Fruit fly (Drosophila melanogaster) whole organism, wandering third instar larva: Measurements from ENCODE around the gene Tep1.

Experiments used
- Abd-B ChIP-seq: fragments of >200 bp; optimal IDR thresholded peaks from 2 replicates; lab custom pipeline; 2017; ENCODE audit warnings: missing biosample characterization, missing genetic modification characterization
- CG32264 ChIP-seq: fragments of 200-800 bp; sonication (Bioruptor generic); optimal IDR thresholded peaks from 2 replicates; lab custom pipeline; 2016; ENCODE audit warnings: missing biosample characterization, missing genetic modification characterization
- CG9705 ChIP-seq: fragments of 200-800 bp; sonication (Bioruptor generic); optimal IDR thresholded peaks from 2 replicates; lab custom pipeline; 2018; ENCODE audit warnings: missing biosample characterization, mild to moderate bottlenecking, missing genetic modification characterization
- CrebA ChIP-seq: fragments of 200-800 bp; sonication (Bioruptor generic); optimal IDR thresholded peaks from 2 replicates; lab custom pipeline; 2016; ENCODE audit warnings: missing biosample characterization, mild to moderate bottlenecking, missing genetic modification characterization, borderline replicate concordance
- Dfd ChIP-seq: fragments of >200 bp; optimal IDR thresholded peaks from 2 replicates; lab custom pipeline; 2017; ENCODE audit warnings: missing biosample characterization, missing genetic modification characterization
- GATAd ChIP-seq: sonication (Bioruptor generic); optimal IDR thresholded peaks from 2 replicates; lab custom pipeline; 2016; ENCODE audit warnings: missing biosample characterization, missing genetic modification characterization
- HLH106 ChIP-seq: fragments of 200-800 bp; optimal IDR thresholded peaks from 3 replicates; lab custom pipeline; 2019; ENCODE audit warnings: missing biosample characterization, mild to moderate bottlenecking, missing genetic modification characterization, moderate library complexity
- Hnf4 ChIP-seq: fragments of 200-800 bp; sonication (Bioruptor generic); optimal IDR thresholded peaks from 2 replicates; lab custom pipeline; 2016; ENCODE audit warnings: missing biosample characterization, mild to moderate bottlenecking, missing genetic modification characterization
- Hr78 ChIP-seq: fragments of >200 bp; optimal IDR thresholded peaks from 2 replicates; lab custom pipeline; 2017; ENCODE audit warnings: missing biosample characterization, missing genetic modification characterization
- Hr83 ChIP-seq: fragments of 200-300 bp; sonication (Bioruptor generic); optimal IDR thresholded peaks from 2 replicates; lab custom pipeline; 2016; ENCODE audit warnings: missing biosample characterization, mild to moderate bottlenecking, missing genetic modification characterization, moderate library complexity; ENCODE audit not compliant: poor library complexity, severe bottlenecking
- Jra ChIP-seq: sonication (Bioruptor generic); optimal IDR thresholded peaks from 2 replicates; lab custom pipeline; 2016; ENCODE audit warnings: missing biosample characterization, missing genetic modification characterization
- Myc ChIP-seq: fragments of >200 bp; optimal IDR thresholded peaks from 2 replicates; lab custom pipeline; 2017
- OdsH ChIP-seq: fragments of 200-800 bp; sonication (Bioruptor generic); optimal IDR thresholded peaks from 2 replicates; lab custom pipeline; 2016; ENCODE audit warnings: missing biosample characterization, mild to moderate bottlenecking, missing genetic modification characterization
- Rel ChIP-seq, 2 experiments: fragments of 200-800 bp; sonication (Bioruptor generic) in 1 of 2; optimal IDR thresholded peaks; 2 replicates in 1 of 2; 3 replicates in 1 of 2; lab custom pipeline; 2016 to 2019; ENCODE audit warnings: mild to moderate bottlenecking in 2 of 2, missing biosample characterization in 2 of 2, missing genetic modification characterization in 2 of 2, moderate library complexity in 1 of 2
- br ChIP-seq: fragments of 200-800 bp; sonication (Bioruptor generic); optimal IDR thresholded peaks from 2 replicates; lab custom pipeline; 2016; ENCODE audit warnings: missing biosample characterization, missing genetic modification characterization
- brk ChIP-seq: fragments of 200-800 bp; sonication (Bioruptor generic); optimal IDR thresholded peaks from 2 replicates; lab custom pipeline; 2016; ENCODE audit warnings: missing biosample characterization, mild to moderate bottlenecking, missing genetic modification characterization
- dl ChIP-seq, 2 experiments: fragments of 175-275, 200-275 bp in 1 of 2; fragments of 200-275 bp in 1 of 2; sonication (Bioruptor generic); optimal IDR thresholded peaks; lab custom pipeline; 2018; ENCODE audit warnings: mild to moderate bottlenecking in 2 of 2, missing biosample characterization in 2 of 2, missing genetic modification characterization in 2 of 2, moderate library complexity in 2 of 2; ENCODE audit not compliant: partially characterized antibody in 2 of 2, insufficient read depth in 1 of 2
- dmrt93B ChIP-seq: fragments of 200-800 bp; sonication (Bioruptor generic); optimal IDR thresholded peaks from 2 replicates; lab custom pipeline; 2018; ENCODE audit warnings: missing biosample characterization, mild to moderate bottlenecking, missing genetic modification characterization
- dsf ChIP-seq: sonication (Bioruptor generic); optimal IDR thresholded peaks from 2 replicates; lab custom pipeline; 2016; ENCODE audit warnings: missing biosample characterization, missing genetic modification characterization, borderline replicate concordance
- ey ChIP-seq: fragments of 200-800 bp; sonication (Bioruptor generic); optimal IDR thresholded peaks from 2 replicates; lab custom pipeline; 2016; ENCODE audit warnings: missing biosample characterization, missing genetic modification characterization
- foxo ChIP-seq, 2 experiments: fragments of 200-800 bp; sonication (Bioruptor generic); optimal IDR thresholded peaks; 2 replicates in 1 of 2; 3 replicates in 1 of 2; lab custom pipeline; 2016 to 2017; ENCODE audit warnings: missing biosample characterization in 2 of 2, missing genetic modification characterization in 2 of 2
- fru ChIP-seq: fragments of 200-800 bp; sonication (Bioruptor generic); optimal IDR thresholded peaks from 3 replicates; lab custom pipeline; 2016; ENCODE audit warnings: missing biosample characterization, mild to moderate bottlenecking, missing genetic modification characterization
- h ChIP-seq: fragments of 200-800 bp; sonication (Bioruptor generic); optimal IDR thresholded peaks from 3 replicates; lab custom pipeline; 2016; ENCODE audit warnings: missing biosample characterization, mild to moderate bottlenecking, missing genetic modification characterization
- jim ChIP-seq: fragments of 175-275, 200-325 bp; sonication (Bioruptor generic); optimal IDR thresholded peaks from 2 replicates; lab custom pipeline; 2016; ENCODE audit warnings: missing biosample characterization, mild to moderate bottlenecking, missing genetic modification characterization
- lola ChIP-seq: fragments of >200 bp; optimal IDR thresholded peaks from 2 replicates; lab custom pipeline; 2017; ENCODE audit warnings: missing biosample characterization, missing genetic modification characterization
- pan ChIP-seq: fragments of >200 bp; optimal IDR thresholded peaks from 2 replicates; lab custom pipeline; 2017
- psq ChIP-seq: fragments of 200-800 bp; sonication (Bioruptor generic); optimal IDR thresholded peaks from 3 replicates; lab custom pipeline; 2017; ENCODE audit warnings: missing biosample characterization, mild to moderate bottlenecking, missing genetic modification characterization, moderate library complexity
- rgr ChIP-seq: fragments of 200-800 bp; sonication (Bioruptor generic); optimal IDR thresholded peaks from 3 replicates; lab custom pipeline; 2016; ENCODE audit warnings: missing biosample characterization, mild to moderate bottlenecking, missing genetic modification characterization
- sage ChIP-seq: fragments of 200-800 bp; sonication (Bioruptor generic); optimal IDR thresholded peaks from 2 replicates; lab custom pipeline; 2016; ENCODE audit warnings: missing biosample characterization, mild to moderate bottlenecking, missing genetic modification characterization
- sv ChIP-seq: fragments of 200-800 bp; sonication (Bioruptor generic); optimal IDR thresholded peaks from 3 replicates; lab custom pipeline; 2016; ENCODE audit warnings: missing biosample characterization, missing genetic modification characterization
- tai ChIP-seq: sonication (Bioruptor generic); optimal IDR thresholded peaks from 2 replicates; lab custom pipeline; 2016; ENCODE audit warnings: missing biosample characterization, missing genetic modification characterization
- usp ChIP-seq: fragments of >200 bp; optimal IDR thresholded peaks from 2 replicates; lab custom pipeline; 2017; ENCODE audit warnings: missing biosample characterization, missing genetic modification characterization
- woc ChIP-seq: sonication (Bioruptor generic); optimal IDR thresholded peaks from 2 replicates; lab custom pipeline; 2016; ENCODE audit warnings: missing biosample characterization, mild to moderate bottlenecking, missing genetic modification characterization

Gene Tep1

DNA sequence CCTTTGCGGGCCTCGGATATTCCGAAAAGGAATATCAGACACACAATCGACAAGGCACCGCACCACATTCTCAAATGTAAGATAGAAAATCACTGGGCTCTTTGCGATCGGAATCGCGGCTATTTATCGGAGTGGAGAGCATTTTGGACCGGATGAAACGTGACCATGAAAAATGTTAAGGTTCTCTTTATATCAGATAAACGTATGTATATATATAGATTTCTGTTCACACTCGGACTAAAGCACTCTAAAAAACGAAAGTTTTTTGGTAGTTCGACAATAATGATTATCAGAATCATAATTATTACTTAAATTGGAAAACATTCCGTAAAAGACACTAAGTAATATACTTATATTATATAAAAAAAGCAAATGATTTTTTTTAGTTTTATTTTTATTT, 8.7 kb upstream of the Tep1 start, which contains the start of gene CG31821:
CG31821 (minus strand) TSS at position 101 of the 400 bp plus-strand sequence.
- TF ChIP-seq tai (GFP tag; lab: Kevin White, UChicago) (no peak), Jra (GFP tag; lab: Kevin White, UChicago) (no peak), OdsH (GFP tag; lab: Kevin White, UChicago) (no peak), Dfd (GFP tag; lab: Kevin White, UChicago) (no peak), sv (GFP tag; lab: Kevin White, UChicago) (no peak), h (GFP tag; lab: Kevin White, UChicago) (no peak), br (no peak), GATAd (no peak), rgr (GFP tag; lab: Kevin White, UChicago) (no peak)

DNA sequence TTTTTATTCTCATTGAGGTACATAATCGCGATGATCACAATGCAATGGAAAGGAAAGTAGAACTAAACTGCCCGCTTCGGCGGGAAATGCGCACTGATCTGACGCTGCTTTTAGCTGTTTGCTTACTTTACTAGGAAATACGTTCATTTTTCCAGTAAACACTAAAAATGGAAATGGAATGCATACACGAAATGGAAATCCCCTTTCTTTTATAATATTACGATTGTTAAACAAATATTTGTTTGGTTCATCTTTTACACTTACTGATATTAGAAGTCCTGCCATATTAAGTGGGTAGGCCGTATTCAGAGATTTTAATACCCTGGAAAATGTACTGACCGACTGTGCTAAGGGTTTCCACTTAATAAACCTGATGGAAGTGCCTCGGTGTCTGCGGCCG, 6.8 kb upstream of the Tep1 start, which contains the start of gene CG31823:
CG31823 (minus strand) TSS at position 101 of the 400 bp plus-strand sequence.
- TF ChIP-seq h (GFP tag; lab: Kevin White, UChicago), result no peak
- no peak for TF ChIP-seq foxo (GFP tag; optimal IDR thresholded peaks at IDR 0.05; lab: Kevin White, UChicago)
- TF ChIP-seq CG32264 (GFP tag; lab: Kevin White, UChicago), result no peak
- TF ChIP-seq dl (GFP tag; optimal IDR thresholded peaks at IDR 0.05; lab: Kevin White, UChicago; ENCODE audit: insufficient read depth in 1 of 2, partially characterized antibody in 2 of 2), result no peak
- no peak for TF ChIP-seq ey (GFP tag; lab: Kevin White, UChicago)
- TF ChIP-seq br, result no peak
- no peak for TF ChIP-seq Dfd (GFP tag; lab: Kevin White, UChicago)
- no peak for TF ChIP-seq jim (GFP tag; lab: Kevin White, UChicago)
- TF ChIP-seq lola (GFP tag; lab: Kevin White, UChicago), result no peak
- no peak for TF ChIP-seq Abd-B (GFP tag; lab: Kevin White, UChicago)
- TF ChIP-seq Myc (lab: Kevin White, UChicago), result no peak
- no peak for TF ChIP-seq pan

- TF ChIP-seq brk (no peak), usp (no peak), pan (no peak), dl (GFP tag; optimal IDR thresholded peaks at IDR 0.05; lab: Kevin White, UChicago; ENCODE audit: insufficient read depth in 1 of 2, partially characterized antibody in 2 of 2) (no peak), fru (GFP tag; lab: Kevin White, UChicago) (no peak), Hr78 (GFP tag; lab: Kevin White, UChicago) (no peak), Dfd (GFP tag; lab: Kevin White, UChicago) (no peak), tai (GFP tag; lab: Kevin White, UChicago) (no peak)
Observed at dm6 chr2L:15895154-15895553, 1.5 kb upstream of the Tep1 start, which contains the start of gene CG31735. CG31735 (plus strand) TSS chr2L:15895454.

DNA sequence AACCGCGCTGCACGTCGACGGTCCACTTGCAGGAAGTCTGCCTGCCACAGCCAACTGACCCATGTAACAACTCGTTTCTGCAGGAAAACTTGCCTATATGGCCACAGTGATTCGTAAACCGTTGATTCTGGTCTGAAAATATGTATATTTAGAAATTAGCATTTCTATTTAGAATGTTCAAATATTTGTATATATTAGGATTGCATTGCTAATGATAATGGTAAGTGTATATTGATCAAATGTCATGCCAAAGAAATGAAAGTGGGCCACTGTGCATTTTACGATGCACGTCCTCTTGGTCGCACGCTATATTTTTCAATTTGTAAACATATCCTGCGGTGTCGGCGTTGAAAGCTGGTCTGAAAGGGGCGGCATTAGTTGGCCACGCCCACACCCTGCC, 7.4 kb downstream of the Tep1 start:
- TF ChIP-seq fru (GFP tag; lab: Kevin White, UChicago), result peak; percentile 22
- no peak for TF ChIP-seq Rel (GFP tag; optimal IDR thresholded peaks at IDR 0.05; lab: Kevin White, UChicago)
- TF ChIP-seq Rel (tag; optimal IDR thresholded peaks at IDR 0.05; lab: Kevin White, UChicago), result no peak
- peak; percentile 34 for TF ChIP-seq h (GFP tag; lab: Kevin White, UChicago)
- peak in 1 of 2 experiments; percentile 12 for TF ChIP-seq foxo (GFP tag; optimal IDR thresholded peaks at IDR 0.05; lab: Kevin White, UChicago)

dm6 chr2L:15883090-15883489, 10.5 kb downstream of the Tep1 start, which contains the start of gene CG44475:
CG44475 (minus strand) TSS chr2L:15883190.
- no peak for TF ChIP-seq woc (GFP tag; lab: Kevin White, UChicago)
- no peak for TF ChIP-seq Rel (GFP tag; optimal IDR thresholded peaks at IDR 0.05; lab: Kevin White, UChicago)
- TF ChIP-seq Rel (tag; optimal IDR thresholded peaks at IDR 0.05; lab: Kevin White, UChicago), result no peak
- TF ChIP-seq Jra (GFP tag; lab: Kevin White, UChicago), result no peak
- TF ChIP-seq psq, result no peak
- no peak for TF ChIP-seq Myc (lab: Kevin White, UChicago)
- TF ChIP-seq sv (GFP tag; lab: Kevin White, UChicago), result no peak
- TF ChIP-seq Dfd (GFP tag; lab: Kevin White, UChicago), result no peak
- no peak for TF ChIP-seq lola (GFP tag; lab: Kevin White, UChicago)
- TF ChIP-seq brk, result no peak

- TF ChIP-seq sage (GFP tag; lab: Kevin White, UChicago) (no peak), CG32264 (GFP tag; lab: Kevin White, UChicago) (no peak), GATAd (no peak), Hr83 (GFP tag; lab: Kevin White, UChicago) (no peak), dl (GFP tag; optimal IDR thresholded peaks at IDR 0.05; lab: Kevin White, UChicago; ENCODE audit: insufficient read depth in 1 of 2, partially characterized antibody in 2 of 2) (no peak), rgr (GFP tag; lab: Kevin White, UChicago) (no peak), fru (GFP tag; lab: Kevin White, UChicago) (no peak), dsf (GFP tag; lab: Kevin White, UChicago) (no peak), CrebA (GFP tag; lab: Kevin White, UChicago) (no peak), HLH106 (tag; lab: Kevin White, UChicago) (no peak), Hnf4 (no peak), dmrt93B (GFP tag; lab: Kevin White, UChicago) (no peak), Jra (GFP tag; lab: Kevin White, UChicago) (no peak), foxo (GFP tag; optimal IDR thresholded peaks at IDR 0.05; lab: Kevin White, UChicago) (no peak), tai (GFP tag; lab: Kevin White, UChicago) (no peak), CG9705 (GFP tag; lab: Kevin White, UChicago) (no peak), usp (no peak), Myc (lab: Kevin White, UChicago) (no peak), br (no peak)
Observed at dm6 chr2L:15880056-15880455, 13.6 kb downstream of the Tep1 start, which contains the start of gene CG7653. CG7653 (minus strand) TSS chr2L:15880156.
